Fruit fly (Drosophila melanogaster): Measurements from ENCODE around the gene CG14864.

The CG14864 gene

DNA sequence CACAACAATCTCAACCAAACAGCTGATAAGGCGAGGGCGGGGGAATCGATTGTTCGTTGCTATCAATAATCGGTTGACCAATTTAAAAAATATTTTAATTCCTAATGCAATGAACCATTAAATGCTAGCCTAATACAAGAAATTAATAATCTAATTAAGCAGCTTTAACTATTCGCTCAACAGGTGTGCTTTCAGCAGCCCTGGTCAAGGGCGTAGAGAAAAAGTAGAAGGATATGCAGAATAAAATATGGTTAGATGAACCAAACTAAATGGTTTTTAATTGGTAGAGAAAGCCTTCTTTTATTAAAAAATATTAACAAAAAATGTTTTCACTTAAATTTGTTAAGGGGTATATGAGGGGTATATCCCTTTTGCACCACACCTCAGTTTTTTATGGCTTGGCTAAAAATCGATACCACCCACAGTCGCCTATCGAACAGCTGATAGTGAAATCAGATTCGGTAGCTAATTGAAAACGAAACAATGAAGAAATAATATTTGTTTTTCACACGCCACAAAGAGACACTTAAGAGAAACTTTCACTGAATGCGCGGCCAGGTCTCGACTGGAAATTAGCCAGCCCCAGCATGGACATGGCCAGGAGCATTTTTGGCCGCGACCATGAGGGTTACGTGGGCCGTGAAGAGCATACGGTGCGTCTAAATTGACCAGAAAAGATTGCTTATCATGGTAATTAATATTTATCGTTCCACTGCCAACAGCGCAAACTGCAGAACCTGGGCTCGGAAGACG is 49.3 kb downstream of the CG14864 start, which contains the start of the genes SIDL and CG12241 (continued):
- TF ChIP-seq CG7357 (GFP tag; IDR thresholded peaks at IDR 0.05) (peak; percentile 89), Kr (GFP tag; optimal IDR thresholded peaks at IDR 0.05) (no peak), CG11695 (GFP tag; IDR thresholded peaks at IDR 0.05) (peak; percentile 92), unpg (GFP tag; optimal IDR thresholded peaks at IDR 0.05) (peak; percentile 66), jing (GFP tag; optimal IDR thresholded peaks at IDR 0.05) (no peak), CG2678 (tag; optimal IDR thresholded peaks at IDR 0.05) (peak; percentile 92), CG8478 (optimal IDR thresholded peaks at IDR 0.05) (no peak), lmd (GFP tag; IDR thresholded peaks at IDR 0.05) (peak; percentile 93), wor (GFP tag; IDR thresholded peaks at IDR 0.05) (no peak), toy (GFP tag; IDR thresholded peaks at IDR 0.05) (peak; percentile 77), CG12236 (GFP tag; optimal IDR thresholded peaks at IDR 0.05) (no peak), CG30020 (tag; optimal IDR thresholded peaks at IDR 0.05) (peak; percentile 42), dpn (GFP tag; optimal IDR thresholded peaks at IDR 0.05) (peak; percentile 73 to 87), abd-A (tag; optimal IDR thresholded peaks at IDR 0.05) (no peak), Atf3 (GFP tag; optimal IDR thresholded peaks at IDR 0.05) (peak; percentile 20), ftz-f1 (GFP tag; optimal IDR thresholded peaks at IDR 0.05) (peak; percentile 60), CG4282 (GFP tag; optimal IDR thresholded peaks at IDR 0.05) (no peak), CG2120 (GFP tag; optimal IDR thresholded peaks at IDR 0.05) (peak; percentile 84), CG2889 (GFP tag; IDR thresholded peaks at IDR 0.05) (peak; percentile 48; the same call in 1 of the 3 replicates), zfh1 (GFP tag; IDR thresholded peaks at IDR 0.05) (peak; percentile 94), CG17829 (tag; optimal IDR thresholded peaks at IDR 0.05) (peak; percentile 86), az2 (GFP tag; optimal IDR thresholded peaks at IDR 0.05) (peak; percentile 61), Ptx1 (GFP tag; IDR thresholded peaks at IDR 0.05) (peak; percentile 96), Elba2 (GFP tag; optimal IDR thresholded peaks at IDR 0.05) (peak; percentile 0), shn (GFP tag; optimal IDR thresholded peaks at IDR 0.05) (peak; percentile 21), ttk (GFP tag; IDR thresholded peaks at IDR 0.05) (peak; percentile 88), fd102C (GFP tag; optimal IDR thresholded peaks at IDR 0.05) (no peak), CG12104 (GFP tag; optimal IDR thresholded peaks at IDR 0.05) (peak; percentile 66), sisA (GFP tag; IDR thresholded peaks at IDR 0.05) (peak; percentile 91), croc (GFP tag; conservative IDR thresholded peaks at IDR 0.05) (peak; percentile 72), Spps (tag; optimal IDR thresholded peaks at IDR 0.05) (peak; percentile 31), Dip2 (GFP tag; IDR thresholded peaks at IDR 0.05) (0 out of 2 replicates have a peak, but pooled peaks have one; percentile 44), Atf6 (GFP tag; IDR thresholded peaks at IDR 0.05) (peak; percentile 58), rib (GFP tag; IDR thresholded peaks at IDR 0.05) (peak; percentile 91), Dek (tag; optimal IDR thresholded peaks at IDR 0.05) (peak; percentile 79), eyg (GFP tag; optimal IDR thresholded peaks at IDR 0.05) (peak; percentile 51), CG7556 (GFP tag; optimal IDR thresholded peaks at IDR 0.05) (peak; percentile 78), lbe (GFP tag; optimal IDR thresholded peaks at IDR 0.05) (peak; percentile 79), CG18619 (GFP tag; optimal IDR thresholded peaks at IDR 0.05) (peak; percentile 39), Bteb2 (GFP tag; optimal IDR thresholded peaks at IDR 0.05) (peak; percentile 63), onecut (GFP tag; IDR thresholded peaks at IDR 0.05) (peak; percentile 96), Bdp1 (GFP tag; optimal IDR thresholded peaks at IDR 0.05) (peak; percentile 7), her (GFP tag; optimal IDR thresholded peaks at IDR 0.05) (peak; percentile 22), chif (GFP tag; optimal IDR thresholded peaks at IDR 0.05) (peak; percentile 16 to 70), sna (GFP tag; IDR thresholded peaks at IDR 0.05; ENCODE audit: partially characterized antibody) (0 out of 2 replicates have a peak, but pooled peaks have one; percentile 29), Meics (GFP tag; optimal IDR thresholded peaks at IDR 0.05) (peak; percentile 90), nau (GFP tag; optimal IDR thresholded peaks at IDR 0.05) (no peak), CG8281 (tag; optimal IDR thresholded peaks at IDR 0.05) (no peak), nerfin-1 (tag; optimal IDR thresholded peaks at IDR 0.05) (peak; percentile 57), pzg (GFP tag; optimal IDR thresholded peaks at IDR 0.05) (peak; percentile 34)

All from whole organism, embryonic.